Worm (Caenorhabditis elegans): ENCODE results near the gene mnat-1.

mnat-1 gene

DNA sequence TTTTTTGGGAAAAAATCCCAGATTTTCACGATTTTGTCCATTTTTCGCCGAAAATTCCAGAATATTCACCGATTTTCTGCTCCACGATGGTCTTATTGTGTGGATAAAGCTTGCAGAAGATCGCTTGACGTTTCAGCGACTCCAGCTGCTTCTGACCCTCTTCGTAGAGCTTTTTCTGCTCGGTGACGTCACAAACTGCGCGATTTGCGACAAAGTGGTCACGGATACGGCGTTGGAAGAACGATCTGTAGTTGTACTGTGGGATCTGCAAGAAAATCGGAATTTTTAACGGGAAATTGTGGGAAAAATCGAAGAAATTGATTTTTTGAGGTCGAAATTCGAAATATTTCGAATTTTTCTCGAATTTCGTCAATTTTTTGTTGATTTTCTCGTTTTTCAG lies at the start of gene mnat-1:
Gene mnat-1 (minus strand): TSS at position 101 of the 400 bp plus-strand sequence.
- TF ChIP-seq ceh-43 (GFP tag; optimal IDR thresholded peaks at IDR 0.05) (no peak), lin-32 (GFP tag; optimal IDR thresholded peaks at IDR 0.05) (no peak), mab-5 (tag; optimal IDR thresholded peaks at IDR 0.05) (no peak), ceh-39 (tag; optimal IDR thresholded peaks at IDR 0.05) (no peak), zip-8 (tag; optimal IDR thresholded peaks at IDR 0.05) (no peak), nhr-2 (tag; optimal IDR thresholded peaks at IDR 0.05) (no peak), nhr-12 (tag; optimal IDR thresholded peaks at IDR 0.05) (no peak), mls-2 (tag; optimal IDR thresholded peaks at IDR 0.05) (no peak), drap-1 (GFP tag; optimal IDR thresholded peaks at IDR 0.05) (no peak), blmp-1 (tag; optimal IDR thresholded peaks at IDR 0.05) (no peak), lin-13 (tag; optimal IDR thresholded peaks at IDR 0.05) (no peak), nhr-28 (tag; optimal IDR thresholded peaks at IDR 0.05) (no peak), elt-1 (tag; optimal IDR thresholded peaks at IDR 0.05; ENCODE audit: borderline replicate concordance, insufficient read depth) (no peak), hlh-1 (tag; optimal IDR thresholded peaks at IDR 0.05) (no peak), ztf-11 (tag; optimal IDR thresholded peaks at IDR 0.05) (no peak), snpc-4 (tag; optimal IDR thresholded peaks at IDR 0.05) (no peak), nhr-237 (tag; optimal IDR thresholded peaks at IDR 0.05) (no peak), bed-3 (GFP tag; optimal IDR thresholded peaks at IDR 0.05) (no peak), unc-62 (GFP tag; optimal IDR thresholded peaks at IDR 0.05) (no peak)

DNA sequence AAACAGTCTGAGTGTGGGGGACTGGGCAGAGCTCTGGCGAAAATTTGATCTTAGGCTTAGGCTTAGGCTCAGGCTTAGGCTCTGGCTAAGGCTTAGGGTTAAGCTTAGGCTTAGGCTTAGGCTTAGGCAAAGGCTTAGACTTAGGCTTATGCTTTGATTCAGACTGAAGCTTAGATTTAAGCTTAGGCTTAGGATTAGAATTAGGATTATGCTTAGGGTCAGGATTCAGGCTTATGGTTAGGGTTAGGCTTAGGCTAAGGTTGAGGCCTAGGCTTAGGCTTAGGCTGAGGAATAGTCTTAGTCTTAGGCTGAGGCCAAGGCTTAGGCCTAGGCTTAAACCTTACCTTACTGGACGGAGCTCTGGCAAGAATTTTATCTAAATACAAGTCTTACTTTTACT lies 48.4 kb upstream of the mnat-1 start:
- TF ChIP-seq ham-2 (GFP tag; optimal IDR thresholded peaks at IDR 0.05) (peak; percentile 12), ceh-83 (GFP tag; optimal IDR thresholded peaks at IDR 0.05) (no peak)

DNA sequence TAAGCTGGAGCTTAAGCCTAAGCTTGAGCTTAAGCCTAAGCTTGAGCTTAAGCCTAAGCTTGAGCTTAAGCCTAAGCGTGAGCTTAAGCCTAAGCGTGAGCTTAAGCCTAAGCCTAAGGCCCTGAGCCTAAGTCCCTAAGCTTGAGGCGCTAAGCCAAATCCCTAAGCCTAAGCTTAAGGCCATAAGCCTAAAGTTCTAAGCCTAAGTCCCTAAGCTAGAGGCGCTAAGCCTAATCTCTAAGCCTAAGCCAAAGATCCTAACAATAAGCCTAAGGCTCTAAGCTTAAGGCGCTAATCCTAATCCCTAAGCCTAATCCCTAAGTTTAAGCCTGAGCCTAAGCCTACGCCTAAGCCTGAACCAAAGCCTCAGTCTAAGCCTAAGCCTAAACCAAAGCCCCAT lies 47.2 kb upstream of the mnat-1 start:
- no peak for TF ChIP-seq ztf-11 (tag; optimal IDR thresholded peaks at IDR 0.05)
- TF ChIP-seq pha-4 (tag; optimal IDR thresholded peaks at IDR 0.05): no peak
- no peak for TF ChIP-seq nhr-12 (tag; optimal IDR thresholded peaks at IDR 0.05)
- no peak for TF ChIP-seq M03D4.4 (tag; optimal IDR thresholded peaks at IDR 0.05)
- no peak for TF ChIP-seq mls-2 (tag; optimal IDR thresholded peaks at IDR 0.05)
- TF ChIP-seq ham-2 (GFP tag; optimal IDR thresholded peaks at IDR 0.05): peak; percentile 14
- TF ChIP-seq zip-8 (tag; optimal IDR thresholded peaks at IDR 0.05): no peak
- TF ChIP-seq nhr-28 (tag; optimal IDR thresholded peaks at IDR 0.05): no peak
- no peak for TF ChIP-seq ceh-83 (GFP tag; optimal IDR thresholded peaks at IDR 0.05)

DNA sequence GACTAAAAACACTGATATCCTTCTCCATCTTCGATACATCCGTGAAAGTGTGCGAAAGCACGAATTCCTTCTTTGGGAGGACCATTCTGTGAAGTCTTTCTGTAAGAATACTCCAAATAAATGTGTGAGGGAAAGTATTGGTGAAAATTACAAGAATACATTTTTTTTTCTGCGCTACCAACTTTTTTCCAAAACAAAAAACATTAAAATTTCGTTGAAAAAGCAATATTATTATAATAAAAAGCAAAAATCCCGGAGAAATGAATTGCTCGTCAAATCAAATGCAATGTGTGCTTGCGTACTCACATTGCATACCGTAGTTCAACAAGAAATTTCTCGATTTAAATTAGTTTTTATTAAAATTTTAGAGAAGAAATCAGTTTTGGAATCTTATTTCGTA lies 43.5 kb upstream of the mnat-1 start, which contains the start of gene bath-13:
Gene bath-13 (minus strand): TSS at position 101 of the 400 bp plus-strand sequence.
- TF ChIP-seq drap-1 (GFP tag; optimal IDR thresholded peaks at IDR 0.05) (no peak), pha-4 (tag; optimal IDR thresholded peaks at IDR 0.05) (no peak), elt-3 (tag; optimal IDR thresholded peaks at IDR 0.05) (no peak), elt-1 (tag; optimal IDR thresholded peaks at IDR 0.05; ENCODE audit: borderline replicate concordance, insufficient read depth) (no peak), cnd-1 (tag; optimal IDR thresholded peaks at IDR 0.05) (no peak), unc-39 (tag; optimal IDR thresholded peaks at IDR 0.05) (no peak), sem-2 (GFP tag; optimal IDR thresholded peaks at IDR 0.05) (no peak), ces-1 (GFP tag; optimal IDR thresholded peaks at IDR 0.05) (no peak), nhr-237 (tag; optimal IDR thresholded peaks at IDR 0.05) (no peak), hlh-1 (tag; optimal IDR thresholded peaks at IDR 0.05) (no peak), ztf-11 (tag; optimal IDR thresholded peaks at IDR 0.05) (no peak), nhr-28 (tag; optimal IDR thresholded peaks at IDR 0.05) (no peak), mls-2 (tag; optimal IDR thresholded peaks at IDR 0.05) (no peak)

DNA sequence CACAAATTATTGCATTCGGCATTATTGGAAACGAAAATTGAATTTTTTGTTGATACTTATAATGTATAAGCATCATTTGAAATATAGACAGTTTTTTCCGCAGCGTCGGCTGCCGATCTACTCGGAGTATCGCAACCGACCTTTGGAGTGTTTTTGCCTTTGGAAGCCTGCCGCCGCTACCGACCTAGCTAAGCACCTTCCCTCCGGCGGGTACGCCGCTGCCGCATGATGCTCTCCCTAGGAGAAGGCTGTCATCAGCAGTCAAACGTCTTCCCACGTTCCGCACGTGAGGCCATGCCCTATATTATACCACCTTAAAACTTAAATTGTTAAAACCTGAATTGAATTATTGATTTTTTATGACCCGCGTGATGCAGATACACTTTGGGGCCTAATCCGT lies 40.0 kb upstream of the mnat-1 start:
- TF ChIP-seq lin-13 (tag; optimal IDR thresholded peaks at IDR 0.05) (no peak), mab-5 (tag; optimal IDR thresholded peaks at IDR 0.05) (no peak), unc-39 (tag; optimal IDR thresholded peaks at IDR 0.05) (no peak), mls-2 (tag; optimal IDR thresholded peaks at IDR 0.05) (no peak), zip-8 (tag; optimal IDR thresholded peaks at IDR 0.05) (no peak), nhr-237 (tag; optimal IDR thresholded peaks at IDR 0.05) (no peak), ztf-11 (tag; optimal IDR thresholded peaks at IDR 0.05) (no peak), nhr-12 (tag; optimal IDR thresholded peaks at IDR 0.05) (no peak), ham-2 (GFP tag; optimal IDR thresholded peaks at IDR 0.05) (no peak), tbx-8 (GFP tag; optimal IDR thresholded peaks at IDR 0.05) (no peak), unc-120 (tag; optimal IDR thresholded peaks at IDR 0.05; ENCODE audit: poor library complexity, severe bottlenecking) (no peak), nhr-28 (tag; optimal IDR thresholded peaks at IDR 0.05) (no peak), mep-1 (tag; optimal IDR thresholded peaks at IDR 0.05) (no peak), blmp-1 (tag; optimal IDR thresholded peaks at IDR 0.05) (no peak), sem-2 (GFP tag; optimal IDR thresholded peaks at IDR 0.05) (no peak), ces-1 (GFP tag; optimal IDR thresholded peaks at IDR 0.05) (no peak), nhr-76 (tag; optimal IDR thresholded peaks at IDR 0.05) (no peak), sptf-1 (tag; optimal IDR thresholded peaks at IDR 0.05) (no peak), elt-1 (tag; optimal IDR thresholded peaks at IDR 0.05; ENCODE audit: borderline replicate concordance, insufficient read depth) (no peak), hlh-1 (tag; optimal IDR thresholded peaks at IDR 0.05) (no peak)
